Fruit fly (Drosophila melanogaster) S2 (cell line): ENCODE data around the gene NimC3.

Experiments
- CG8478 ChIP-seq: fragments of >200 bp; optimal IDR thresholded peaks from 2 replicates; lab custom pipeline; 2018
- CTCF ChIP-seq, 2 experiments: fragments of >200 bp; optimal IDR thresholded peaks; 2 replicates each; lab custom pipeline; 2018

DNA sequence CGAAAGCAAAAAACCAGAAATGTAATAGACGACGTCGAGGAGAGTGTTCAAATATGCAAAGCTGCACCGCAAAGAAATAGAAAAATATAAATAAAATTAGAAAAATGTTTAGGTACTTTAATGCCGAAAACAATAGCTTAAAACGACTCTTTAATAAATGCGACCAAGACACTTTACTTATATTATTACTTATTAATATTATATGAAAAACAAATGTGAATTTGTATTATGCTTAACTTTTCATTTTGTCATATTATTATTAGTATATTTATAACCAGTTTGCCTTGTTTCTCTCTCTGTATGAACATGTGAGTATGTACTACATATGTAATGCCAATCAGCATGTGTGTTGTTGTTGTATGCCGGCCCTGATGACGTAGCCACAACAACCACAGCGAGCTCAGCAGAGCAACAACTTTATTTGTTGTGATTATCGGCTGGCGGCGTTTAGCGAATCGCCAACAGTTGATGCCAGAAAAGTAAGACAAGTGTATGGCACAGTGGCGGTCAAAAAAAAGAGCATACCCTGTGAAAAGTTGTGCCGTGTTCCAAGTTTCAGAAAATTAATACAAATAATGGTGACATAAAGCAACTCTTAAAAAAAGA lies 2.2 kb upstream of the NimC3 start:
- TF ChIP-seq CTCF (optimal IDR thresholded peaks at IDR 0.05; lab: Kevin White, UChicago): no peak
- no peak for TF ChIP-seq CG8478 (lab: Kevin White, UChicago)
